Worm (Caenorhabditis elegans) whole organism, L4 larva: ENCODE results near the gene gem-1.

ENCODE experiments used
- D1046.2 ChIP-seq: fragments of 200-800 bp; sonication (Bioruptor generic); IDR thresholded peaks from 2 replicates; pipeline ENCODE4 v1.3.6; 2022; ENCODE audit warnings: missing genetic modification characterization, missing compliant biosample characterization
- F10B5.3 ChIP-seq: sonication (generic microtip); optimal IDR thresholded peaks from 2 replicates; lab custom pipeline; 2016; ENCODE audit warnings: mild to moderate bottlenecking, missing genetic modification characterization, missing compliant biosample characterization
- F26F4.8 ChIP-seq: fragments of 200-800 bp; sonication (Bioruptor generic); conservative IDR thresholded peaks from 2 replicates; pipeline ENCODE4 v1.3.6; 2022; ENCODE audit warnings: missing genetic modification characterization, missing compliant biosample characterization
- F37D6.2 ChIP-seq: sonication (generic microtip); optimal IDR thresholded peaks from 2 replicates; lab custom pipeline; 2016; ENCODE audit warnings: mild to moderate bottlenecking, missing genetic modification characterization, missing compliant biosample characterization
- R02D3.7 ChIP-seq: fragments of 150-350 bp; sonication (generic microtip); optimal IDR thresholded peaks from 3 replicates; lab custom pipeline; 2014; ENCODE audit warnings: missing biosample characterization, missing genetic modification characterization
- Y75B8A.6 ChIP-seq: fragments of 200-800 bp; sonication (Bioruptor generic); IDR thresholded peaks from 2 replicates; pipeline ENCODE4 v1.3.6; 2022; ENCODE audit warnings: missing genetic modification reagents, missing genetic modification characterization, missing compliant biosample characterization
- ZK337.2 ChIP-seq: fragments of 200-800 bp; sonication (Bioruptor generic); IDR thresholded peaks from 2 replicates; pipeline ENCODE4 v1.3.6; 2022; ENCODE audit warnings: missing genetic modification reagents, missing genetic modification characterization, missing compliant biosample characterization
- ama-1 ChIP-seq: fragments of 150-350 bp; optimal IDR thresholded peaks from 2 replicates; lab custom pipeline; 2014; ENCODE audit warnings: inconsistent platforms, mixed read lengths
- attf-4 ChIP-seq: sonication (generic microtip); optimal IDR thresholded peaks from 3 replicates; lab custom pipeline; 2017; ENCODE audit warnings: missing biosample characterization, missing genetic modification characterization
- ceh-20 ChIP-seq: fragments of 200-800 bp; sonication (Bioruptor generic); IDR thresholded peaks from 2 replicates; pipeline ENCODE4 v1.3.6; 2022; ENCODE audit warnings: missing genetic modification reagents, missing genetic modification characterization, missing compliant biosample characterization
- ceh-44 ChIP-seq: fragments of 200-800 bp; sonication (Bioruptor generic); IDR thresholded peaks from 2 replicates; pipeline ENCODE4 v1.3.6; 2022; ENCODE audit warnings: missing genetic modification reagents, missing genetic modification characterization, missing compliant biosample characterization
- ceh-62 ChIP-seq: sonication (generic microtip); optimal IDR thresholded peaks from 2 replicates; lab custom pipeline; 2017; ENCODE audit warnings: missing biosample characterization, missing genetic modification characterization
- ces-1 ChIP-seq: fragments of 150-350 bp; sonication (generic microtip); optimal IDR thresholded peaks from 4 replicates; lab custom pipeline; 2014; ENCODE audit warnings: missing biosample characterization, missing genetic modification reagents, missing genetic modification characterization
- ctbp-1 ChIP-seq: fragments of 200-800 bp; sonication (Bioruptor generic); IDR thresholded peaks from 2 replicates; pipeline ENCODE4 v1.3.6; 2022; ENCODE audit warnings: missing genetic modification reagents, missing genetic modification characterization, missing compliant biosample characterization
- daf-16 ChIP-seq, 3 experiments: sonication (generic microtip); optimal IDR thresholded peaks; 2 replicates each; lab custom pipeline; 2016 to 2017; ENCODE audit warnings: missing genetic modification characterization in 3 of 3, missing genetic modification reagents in 3 of 3, mild to moderate bottlenecking in 2 of 3, missing compliant biosample characterization in 2 of 3, missing biosample characterization in 1 of 3, moderate library complexity in 1 of 3
- dmd-6 ChIP-seq: fragments of 200-800 bp; sonication (Bioruptor generic); IDR thresholded peaks from 2 replicates; pipeline ENCODE4 v1.3.6; 2022; ENCODE audit warnings: missing genetic modification reagents, missing genetic modification characterization, missing compliant biosample characterization
- dmd-8 ChIP-seq: fragments of 200-800 bp; sonication (Bioruptor generic); IDR thresholded peaks from 2 replicates; pipeline ENCODE4 v1.3.6; 2022; ENCODE audit warnings: missing genetic modification characterization, missing compliant biosample characterization
- dmd-9 ChIP-seq: fragments of 200-800 bp; sonication (Bioruptor generic); IDR thresholded peaks from 2 replicates; pipeline ENCODE4 v1.3.6; 2022; ENCODE audit warnings: missing genetic modification reagents, missing genetic modification characterization, missing compliant biosample characterization
- dpl-1 ChIP-seq: fragments of 150-350 bp; optimal IDR thresholded peaks from 2 replicates; lab custom pipeline; 2014; ENCODE audit warnings: missing biosample characterization, missing genetic modification reagents, missing genetic modification characterization
- dve-1 ChIP-seq: sonication (generic microtip); optimal IDR thresholded peaks from 2 replicates; lab custom pipeline; 2017; ENCODE audit warnings: antibody characterized with exemption, mild to moderate bottlenecking, missing genetic modification characterization, missing compliant biosample characterization; ENCODE audit not compliant: insufficient read depth
- egl-43 ChIP-seq: fragments of 200-800 bp; sonication (Bioruptor generic); IDR thresholded peaks from 2 replicates; pipeline ENCODE4 v1.3.6; 2022; ENCODE audit warnings: missing genetic modification reagents, missing genetic modification characterization, missing compliant biosample characterization
- fkh-10 ChIP-seq: fragments of 150-350 bp; optimal IDR thresholded peaks from 2 replicates; lab custom pipeline; 2014; ENCODE audit warnings: missing biosample characterization, missing genetic modification reagents, missing genetic modification characterization
- hlh-11 ChIP-seq: fragments of 200-800 bp; sonication (Bioruptor generic); optimal IDR thresholded peaks from 2 replicates; lab custom pipeline; 2018; ENCODE audit warnings: mild to moderate bottlenecking, missing genetic modification characterization, missing compliant biosample characterization
- hlh-30 ChIP-seq: sonication (generic microtip); optimal IDR thresholded peaks from 2 replicates; lab custom pipeline; 2017; ENCODE audit warnings: antibody characterized with exemption, mild to moderate bottlenecking, missing genetic modification characterization, missing compliant biosample characterization; ENCODE audit not compliant: insufficient read depth
- hmg-1.1 ChIP-seq: fragments of 200-800 bp; sonication (Bioruptor generic); IDR thresholded peaks from 2 replicates; pipeline ENCODE4 v1.3.6; 2022; ENCODE audit warnings: missing genetic modification reagents, missing genetic modification characterization, missing compliant biosample characterization
- jun-1 ChIP-seq: fragments of 150-350 bp; optimal IDR thresholded peaks from 2 replicates; lab custom pipeline; 2014; ENCODE audit warnings: missing biosample characterization, missing genetic modification reagents, missing genetic modification characterization
- lim-7 ChIP-seq: fragments of 200-800 bp; sonication (Bioruptor generic); IDR thresholded peaks from 2 replicates; pipeline ENCODE4 v1.3.6; 2022; ENCODE audit warnings: missing genetic modification characterization, missing compliant biosample characterization
- lin-1 ChIP-seq: fragments of 200-800 bp; sonication (Bioruptor generic); IDR thresholded peaks from 2 replicates; pipeline ENCODE4 v1.3.6; 2022; ENCODE audit warnings: missing genetic modification reagents, missing genetic modification characterization, missing compliant biosample characterization
- lin-13 ChIP-seq: fragments of 150-350 bp; optimal IDR thresholded peaks from 2 replicates; lab custom pipeline; 2014; ENCODE audit warnings: missing biosample characterization, missing genetic modification reagents, missing genetic modification characterization
- lin-38 ChIP-seq: fragments of 200-800 bp; sonication (Bioruptor generic); IDR thresholded peaks from 2 replicates; pipeline ENCODE4 v1.3.6; 2022; ENCODE audit warnings: missing genetic modification reagents, missing genetic modification characterization, missing compliant biosample characterization
- lsy-2 ChIP-seq, 2 experiments: fragments of 150-350 bp in 1 of 2; sonication (generic microtip) in 1 of 2; optimal IDR thresholded peaks; 2 replicates each; lab custom pipeline; 2014 to 2017; ENCODE audit warnings: missing biosample characterization in 2 of 2, missing genetic modification characterization in 2 of 2
- mdt-29 ChIP-seq: fragments of 200-800 bp; sonication (Bioruptor generic); IDR thresholded peaks from 2 replicates; pipeline ENCODE4 v1.3.6; 2022; ENCODE audit warnings: missing genetic modification reagents, missing genetic modification characterization, missing compliant biosample characterization
- nhr-102 ChIP-seq: sonication (generic microtip); optimal IDR thresholded peaks from 2 replicates; lab custom pipeline; 2016; ENCODE audit warnings: mild to moderate bottlenecking, missing genetic modification characterization, moderate library complexity, missing compliant biosample characterization
- nhr-111 ChIP-seq: fragments of 200-800 bp; sonication (Bioruptor generic); optimal IDR thresholded peaks from 2 replicates; lab custom pipeline; 2018; ENCODE audit warnings: mild to moderate bottlenecking, missing genetic modification characterization, missing compliant biosample characterization
- nhr-237 ChIP-seq: sonication (generic microtip); optimal IDR thresholded peaks from 2 replicates; lab custom pipeline; 2017; ENCODE audit warnings: missing biosample characterization, missing genetic modification characterization
- nhr-25 ChIP-seq: sonication (generic microtip); optimal IDR thresholded peaks from 2 replicates; lab custom pipeline; 2017; ENCODE audit warnings: missing genetic modification characterization, mild to moderate bottlenecking, missing compliant biosample characterization, antibody characterized with exemption, moderate library complexity, borderline replicate concordance; ENCODE audit not compliant: insufficient read depth
- nhr-28 ChIP-seq: fragments of 150-350 bp; optimal IDR thresholded peaks from 2 replicates; lab custom pipeline; 2014; ENCODE audit warnings: missing biosample characterization, missing genetic modification characterization
- nhr-42 ChIP-seq: fragments of 200-800 bp; sonication (Bioruptor generic); IDR thresholded peaks from 2 replicates; pipeline ENCODE4 v1.3.6; 2022; ENCODE audit warnings: missing genetic modification characterization, missing compliant biosample characterization
- php-3 ChIP-seq: fragments of 200-800 bp; sonication (Bioruptor generic); IDR thresholded peaks from 2 replicates; pipeline ENCODE4 v1.3.6; 2022; ENCODE audit warnings: missing genetic modification reagents, missing genetic modification characterization, missing compliant biosample characterization
- sdz-12 ChIP-seq: fragments of 200-800 bp; sonication (Bioruptor generic); optimal IDR thresholded peaks from 2 replicates; lab custom pipeline; 2018; ENCODE audit warnings: mild to moderate bottlenecking, missing genetic modification characterization, missing compliant biosample characterization
- snpc-1.2 ChIP-seq: fragments of 200-800 bp; sonication (Bioruptor generic); IDR thresholded peaks from 2 replicates; pipeline ENCODE4 v1.3.6; 2022; ENCODE audit warnings: missing genetic modification reagents, missing genetic modification characterization, missing compliant biosample characterization
- spr-1 ChIP-seq: sonication (generic microtip); optimal IDR thresholded peaks from 2 replicates; lab custom pipeline; 2016; ENCODE audit warnings: mild to moderate bottlenecking, missing genetic modification characterization, missing compliant biosample characterization
- spr-3 ChIP-seq: fragments of 200-800 bp; sonication (Bioruptor generic); optimal IDR thresholded peaks from 2 replicates; lab custom pipeline; 2018; ENCODE audit warnings: mild to moderate bottlenecking, missing genetic modification characterization, missing compliant biosample characterization
- unc-130 ChIP-seq: sonication (generic microtip); optimal IDR thresholded peaks from 2 replicates; lab custom pipeline; 2016; ENCODE audit warnings: missing genetic modification reagents, missing genetic modification characterization, missing compliant biosample characterization
- unc-62 ChIP-seq, 3 experiments: fragments of 150-350 bp in 1 of 3; sonication (generic microtip); optimal IDR thresholded peaks in 2 of 3; peaks in 1 of 3; 1 replicate in 1 of 3; 2 replicates in 2 of 3; lab custom pipeline; 2014 to 2017; ENCODE audit warnings: missing biosample characterization in 3 of 3, missing genetic modification characterization in 3 of 3, missing genetic modification reagents in 3 of 3, missing genotype in 1 of 3
- vab-7 ChIP-seq: fragments of 200-800 bp; sonication (Bioruptor generic); IDR thresholded peaks from 2 replicates; pipeline ENCODE4 v1.3.6; 2022; ENCODE audit warnings: missing genetic modification reagents, missing genetic modification characterization, missing compliant biosample characterization
- zfp-2 ChIP-seq: sonication (generic microtip); optimal IDR thresholded peaks from 2 replicates; lab custom pipeline; 2016; ENCODE audit warnings: mild to moderate bottlenecking, missing genetic modification characterization, missing compliant biosample characterization
- zfp-3 ChIP-seq: fragments of 200-800 bp; sonication (Bioruptor generic); conservative IDR thresholded peaks from 2 replicates; pipeline ENCODE4 v1.3.6; 2022; ENCODE audit warnings: missing genetic modification reagents, missing genetic modification characterization, missing compliant biosample characterization
- zip-2 ChIP-seq: fragments of 150-350 bp; optimal IDR thresholded peaks from 2 replicates; lab custom pipeline; 2014; ENCODE audit warnings: missing biosample characterization, missing genetic modification characterization
- ztf-11 ChIP-seq: fragments of 150-350 bp; optimal IDR thresholded peaks from 2 replicates; lab custom pipeline; 2014; ENCODE audit warnings: missing biosample characterization, missing genetic modification characterization
- ztf-7 ChIP-seq: fragments of 150-350 bp; optimal IDR thresholded peaks from 2 replicates; lab custom pipeline; 2014; ENCODE audit warnings: missing biosample characterization, missing genetic modification characterization

The gem-1 gene

ce11 chrX:13348417-13348816 lies 28.4 kb downstream of the gem-1 start (continued):
- no peak for TF ChIP-seq F26F4.8 (GFP tag; lab: Robert Waterston, UW)
- no peak for TF ChIP-seq daf-16 (GFP tag; optimal IDR thresholded peaks at IDR 0.05; lab: Kevin White, UChicago)
- TF ChIP-seq daf-16 (tag; optimal IDR thresholded peaks at IDR 0.05; lab: Kevin White, UChicago), result peak; percentile 67
- no peak for TF ChIP-seq F10B5.3 (tag; lab: Kevin White, UChicago)
- no peak for TF ChIP-seq unc-130 (GFP tag; lab: Kevin White, UChicago)
- TF ChIP-seq attf-4 (tag; lab: Kevin White, UChicago), result no peak
- no peak for TF ChIP-seq lin-38 (GFP tag; lab: Robert Waterston, UW)
- no peak for TF ChIP-seq unc-62 (GFP tag; optimal IDR thresholded peaks at IDR 0.05 in 1 of 2; lab: Kevin White, UChicago)
- no peak for TF ChIP-seq unc-62 (tag; optimal IDR thresholded peaks at IDR 0.05; lab: Kevin White, UChicago)
- TF ChIP-seq R02D3.7, result no peak
- no peak for TF ChIP-seq ztf-11 (tag; lab: Kevin White, UChicago)
- peak; percentile 85 for TF ChIP-seq hlh-11
- no peak for TF ChIP-seq nhr-237 (tag; lab: Kevin White, UChicago)
- TF ChIP-seq spr-1 (tag; lab: Kevin White, UChicago), result no peak
- no peak for TF ChIP-seq nhr-25 (tag; lab: Kevin White, UChicago)
- TF ChIP-seq egl-43, result no peak
- no peak for TF ChIP-seq fkh-10 (GFP tag; lab: Kevin White, UChicago)
- no peak for TF ChIP-seq F37D6.2 (tag; lab: Kevin White, UChicago)
- TF ChIP-seq zfp-3 (GFP tag; lab: Robert Waterston, UW), result no peak
- peak; percentile 94 for TF ChIP-seq ztf-7 (tag; lab: Kevin White, UChicago)
- no peak for TF ChIP-seq jun-1 (tag; lab: Kevin White, UChicago)
- no peak for TF ChIP-seq vab-7 (GFP tag; lab: Robert Waterston, UW)
- TF ChIP-seq hlh-30, result peak; percentile 88
- peak in 1 of 2 experiments; percentile 79 for TF ChIP-seq lsy-2 (tag; optimal IDR thresholded peaks at IDR 0.05; lab: Kevin White, UChicago)
- no peak for TF ChIP-seq nhr-111 (GFP tag; lab: Kevin White, UChicago)
- TF ChIP-seq ces-1 (GFP tag; lab: Kevin White, UChicago), result no peak
- no peak for TF ChIP-seq ceh-44 (GFP tag; lab: Robert Waterston, UW)
- no peak for TF ChIP-seq ZK337.2 (GFP tag; lab: Robert Waterston, UW)
- no peak for TF ChIP-seq lim-7 (GFP tag; lab: Robert Waterston, UW)
- 0 out of 2 replicates have a peak, but pooled peaks have one; percentile 29 for TF ChIP-seq mdt-29 (GFP tag; lab: Robert Waterston, UW)
- no peak for TF ChIP-seq zfp-2 (tag; lab: Kevin White, UChicago)
- TF ChIP-seq spr-3, result no peak
- no peak for TF ChIP-seq Y75B8A.6
- TF ChIP-seq sdz-12 (GFP tag; lab: Kevin White, UChicago), result no peak
- TF ChIP-seq ceh-62 (tag; lab: Kevin White, UChicago), result no peak
- peak; percentile 30; the same call in 1 of the 2 replicates for TF ChIP-seq php-3 (GFP tag; lab: Robert Waterston, UW)
- no peak for TF ChIP-seq dmd-9
- TF ChIP-seq dmd-8 (GFP tag; lab: Robert Waterston, UW), result no peak
- no peak for TF ChIP-seq zip-2 (tag; lab: Kevin White, UChicago)
- no peak for TF ChIP-seq snpc-1.2
- TF ChIP-seq nhr-42, result no peak
- peak; percentile 80 for TF ChIP-seq dmd-6 (GFP tag; lab: Robert Waterston, UW)
- no peak for TF ChIP-seq ctbp-1 (GFP tag; lab: Robert Waterston, UW)
- no peak for TF ChIP-seq hmg-1.1
- peak; percentile 66 for TF ChIP-seq ceh-20 (GFP tag; lab: Robert Waterston, UW)
- no peak for TF ChIP-seq lin-1 (GFP tag; lab: Robert Waterston, UW)
- no peak for TF ChIP-seq D1046.2 (GFP tag; lab: Robert Waterston, UW)
- TF ChIP-seq dve-1 (tag; lab: Kevin White, UChicago), result peak; percentile 88
- TF ChIP-seq nhr-28 (tag; lab: Kevin White, UChicago), result peak; percentile 97
- no peak for TF ChIP-seq nhr-102 (tag; lab: Kevin White, UChicago)
- no peak for TF ChIP-seq ama-1 (lab: Kevin White, UChicago)
- TF ChIP-seq lin-13 (GFP tag; lab: Kevin White, UChicago), result no peak
- TF ChIP-seq dpl-1 (GFP tag; lab: Kevin White, UChicago), result peak; percentile 11
